Fruit fly (Drosophila melanogaster): ENCODE measurements around the gene CG5498.

The CG5498 gene

DNA sequence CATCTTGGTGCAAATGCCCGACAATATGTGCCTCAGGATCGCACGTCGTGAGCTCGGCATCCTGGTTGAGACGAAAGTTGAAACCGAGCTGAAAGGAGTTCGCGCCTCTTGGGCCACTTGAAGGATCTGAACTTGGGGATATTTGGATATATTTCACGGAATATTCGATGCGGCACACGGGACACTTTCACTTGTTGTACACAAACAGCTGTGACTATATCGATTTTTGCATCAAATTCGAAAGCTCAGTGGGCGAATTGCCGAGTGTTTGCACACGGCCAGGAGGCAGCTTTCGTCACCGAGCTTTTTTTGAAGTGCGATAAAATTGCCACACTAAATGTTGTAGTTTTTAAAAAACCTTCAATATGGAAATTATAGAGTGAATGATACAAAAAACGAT is 26.4 kb upstream of the CG5498 start, which contains the start of gene CG13248:
TSS of gene CG13248 (minus strand) at position 222 of the 400 bp plus-strand sequence.
- TF ChIP-seq Abd-B (GFP tag; optimal IDR thresholded peaks at IDR 0.05) = no peak
- TF ChIP-seq pan (optimal IDR thresholded peaks at IDR 0.05) = no peak
- no peak for TF ChIP-seq tai (GFP tag; optimal IDR thresholded peaks at IDR 0.05)
- no peak for TF ChIP-seq usp (GFP tag; optimal IDR thresholded peaks at IDR 0.05)
- TF ChIP-seq N (GFP tag; optimal IDR thresholded peaks at IDR 0.05) = no peak
- no peak for TF ChIP-seq Vsx2 (GFP tag; optimal IDR thresholded peaks at IDR 0.05; ENCODE audit: partially characterized antibody)
- no peak for TF ChIP-seq psq (GFP tag; optimal IDR thresholded peaks at IDR 0.05)
- TF ChIP-seq CG32264 (GFP tag; optimal IDR thresholded peaks at IDR 0.05) = no peak

DNA sequence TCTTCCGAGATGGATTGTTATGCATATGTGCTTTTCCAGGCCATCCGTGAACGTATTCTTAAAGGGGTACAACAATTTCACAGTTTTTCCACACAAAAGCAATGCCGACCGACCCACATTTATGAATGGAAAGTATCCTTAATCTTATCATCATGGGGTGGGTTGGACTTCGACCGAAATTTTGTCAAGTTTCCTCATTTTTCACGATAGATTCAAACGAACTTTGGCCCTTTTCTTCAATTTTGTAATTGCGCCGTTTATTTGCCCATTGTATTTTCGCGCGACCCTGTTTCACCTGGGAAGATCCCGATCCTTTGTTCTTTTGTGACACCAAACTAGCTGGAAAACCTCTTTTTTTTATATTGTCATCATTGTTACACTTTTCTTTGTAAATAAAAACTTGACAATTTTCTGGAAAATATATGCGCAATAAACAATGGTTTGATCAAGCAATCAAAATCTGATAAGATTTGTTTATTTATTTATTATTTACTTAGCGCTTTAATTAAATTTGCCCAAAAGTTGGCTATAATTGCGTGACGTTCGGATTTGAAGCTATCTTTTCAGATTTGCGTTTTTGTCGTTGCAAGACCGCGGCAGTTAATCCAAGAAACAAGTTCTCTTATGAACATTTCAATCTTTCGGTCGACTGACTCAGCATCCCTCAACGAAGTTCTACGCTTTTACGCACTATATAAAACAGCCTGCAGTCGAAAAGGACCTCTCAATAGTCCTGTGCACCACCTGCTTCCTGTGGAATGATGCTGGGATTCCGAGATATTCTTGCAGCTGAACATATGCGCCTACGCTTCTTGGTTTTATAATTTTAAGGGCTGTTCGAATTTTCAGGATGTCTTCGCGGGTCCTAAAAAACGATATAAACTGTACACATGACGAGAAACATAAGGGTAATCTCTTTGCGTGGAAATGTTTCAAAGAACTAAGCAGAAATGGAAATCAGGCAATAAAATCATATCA is 22.4 kb upstream of the CG5498 start:
- TF ChIP-seq woc (GFP tag; optimal IDR thresholded peaks at IDR 0.05) (no peak), tai (GFP tag; optimal IDR thresholded peaks at IDR 0.05) (no peak), Hr78 (GFP tag; optimal IDR thresholded peaks at IDR 0.05) (no peak), dl (GFP tag; optimal IDR thresholded peaks at IDR 0.05; ENCODE audit: insufficient read depth in 1 of 2, partially characterized antibody in 2 of 2) (no peak), CG9705 (GFP tag; optimal IDR thresholded peaks at IDR 0.05) (no peak), CrebA (GFP tag; optimal IDR thresholded peaks at IDR 0.05; ENCODE audit: borderline replicate concordance) (no peak), N (GFP tag; optimal IDR thresholded peaks at IDR 0.05) (peak; percentile 64), lola (GFP tag; optimal IDR thresholded peaks at IDR 0.05) (no peak), Hr83 (GFP tag; optimal IDR thresholded peaks at IDR 0.05; ENCODE audit: poor library complexity, severe bottlenecking) (no peak), foxo (GFP tag; optimal IDR thresholded peaks at IDR 0.05) (no peak), br (GFP tag; optimal IDR thresholded peaks at IDR 0.05) (no peak), sage (GFP tag; optimal IDR thresholded peaks at IDR 0.05) (no peak), Abd-B (GFP tag; optimal IDR thresholded peaks at IDR 0.05) (no peak), dsf (GFP tag; optimal IDR thresholded peaks at IDR 0.05; ENCODE audit: borderline replicate concordance) (no peak), Myc (optimal IDR thresholded peaks at IDR 0.05) (peak; percentile 66), Sp1 (GFP tag; optimal IDR thresholded peaks at IDR 0.05) (peak; percentile 14)

DNA sequence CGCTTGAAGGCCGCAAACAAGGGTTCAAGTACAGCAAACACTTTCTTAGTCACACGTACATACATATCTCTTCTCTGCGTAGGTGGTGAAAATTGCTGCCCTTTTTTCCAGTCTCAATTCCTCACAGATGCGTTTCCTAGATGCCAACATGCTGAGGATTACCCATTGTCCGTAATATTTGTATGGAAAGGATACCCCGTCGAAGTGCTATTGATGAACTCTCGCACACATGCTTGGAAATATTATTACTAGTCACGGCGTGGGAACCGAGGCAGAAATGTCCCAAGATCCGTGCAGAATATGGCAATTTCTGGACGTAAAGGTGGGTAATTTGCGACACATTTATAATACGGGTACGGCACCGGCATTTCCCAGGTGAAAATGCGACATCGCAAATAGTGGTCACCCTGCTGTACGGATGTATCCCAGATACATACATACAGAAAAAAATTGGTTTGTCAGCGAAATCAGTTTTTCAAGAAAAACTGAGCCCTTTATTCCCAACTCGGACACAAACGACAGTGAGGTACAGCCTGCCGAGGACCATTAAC is 21.5 kb upstream of the CG5498 start:
- TF ChIP-seq sv (GFP tag; optimal IDR thresholded peaks at IDR 0.05) (no peak), pan (optimal IDR thresholded peaks at IDR 0.05) (no peak), br (GFP tag; optimal IDR thresholded peaks at IDR 0.05) (no peak), HLH106 (tag; optimal IDR thresholded peaks at IDR 0.05) (no peak), brk (GFP tag; optimal IDR thresholded peaks at IDR 0.05) (no peak), GATAd (GFP tag; optimal IDR thresholded peaks at IDR 0.05) (no peak)

DNA sequence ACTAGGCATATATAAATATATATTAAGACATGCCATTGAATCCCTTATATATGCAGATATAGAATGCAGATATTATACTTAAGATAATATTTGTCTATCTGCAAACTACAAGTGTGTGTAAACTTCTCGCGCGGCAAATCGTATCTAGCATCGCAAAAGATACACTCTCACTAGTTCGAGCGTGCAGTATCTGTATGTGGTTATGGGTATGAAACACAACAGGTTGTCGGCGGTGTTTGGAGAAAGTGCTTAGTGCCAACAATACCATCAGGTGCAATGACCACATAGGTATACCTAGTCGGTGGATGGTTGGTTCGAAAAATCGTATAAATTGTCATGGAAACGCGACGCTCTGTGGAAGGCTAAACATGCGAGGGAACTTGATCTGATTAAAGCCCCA is 20.6 kb upstream of the CG5498 start:
- TF ChIP-seq Vsx2 (GFP tag; optimal IDR thresholded peaks at IDR 0.05; ENCODE audit: partially characterized antibody) = no peak
- TF ChIP-seq Abd-B (GFP tag; optimal IDR thresholded peaks at IDR 0.05) = no peak
- TF ChIP-seq h (GFP tag; optimal IDR thresholded peaks at IDR 0.05) = no peak
- no peak for TF ChIP-seq N (GFP tag; optimal IDR thresholded peaks at IDR 0.05)
- no peak for TF ChIP-seq jim (GFP tag; optimal IDR thresholded peaks at IDR 0.05)
- no peak for TF ChIP-seq tai (GFP tag; optimal IDR thresholded peaks at IDR 0.05)
- no peak for TF ChIP-seq fru (GFP tag; optimal IDR thresholded peaks at IDR 0.05)
- TF ChIP-seq foxo (GFP tag; optimal IDR thresholded peaks at IDR 0.05) = no peak
- TF ChIP-seq OdsH (GFP tag; optimal IDR thresholded peaks at IDR 0.05) = no peak
- no peak for TF ChIP-seq sv (GFP tag; optimal IDR thresholded peaks at IDR 0.05)
- TF ChIP-seq lola (GFP tag; optimal IDR thresholded peaks at IDR 0.05) = no peak
- TF ChIP-seq usp (GFP tag; optimal IDR thresholded peaks at IDR 0.05) = no peak
- no peak for TF ChIP-seq brk (GFP tag; optimal IDR thresholded peaks at IDR 0.05)
- TF ChIP-seq Dif (GFP tag; optimal IDR thresholded peaks at IDR 0.05; ENCODE audit: partially characterized antibody) = no peak
- no peak for TF ChIP-seq rgr (GFP tag; optimal IDR thresholded peaks at IDR 0.05)
- no peak for TF ChIP-seq Dfd (GFP tag; optimal IDR thresholded peaks at IDR 0.05)
- no peak for TF ChIP-seq dl (GFP tag; optimal IDR thresholded peaks at IDR 0.05; ENCODE audit: insufficient read depth in 1 of 2, partially characterized antibody in 2 of 2)
- no peak for TF ChIP-seq psq (GFP tag; optimal IDR thresholded peaks at IDR 0.05)

Data from whole organism, wandering third instar larva.